Worm (Caenorhabditis elegans) whole organism, L4/young adult: ENCODE data around the gene sym-1.
A peak's percentile ranks its signal among the peaks of the same experiment; 100 is the strongest.

Source experiments
- dao-5 ChIP-seq: sonication (generic microtip); optimal IDR thresholded peaks from 2 replicates; lab custom pipeline; 2016; ENCODE audit warnings: missing genotype, missing genetic modification characterization, moderate library complexity, missing compliant biosample characterization
- him-1 ChIP-seq: sonication (generic microtip); optimal IDR thresholded peaks from 2 replicates; lab custom pipeline; 2016; ENCODE audit warnings: missing genotype, missing genetic modification reagents, missing genetic modification characterization, missing compliant biosample characterization

DNA sequence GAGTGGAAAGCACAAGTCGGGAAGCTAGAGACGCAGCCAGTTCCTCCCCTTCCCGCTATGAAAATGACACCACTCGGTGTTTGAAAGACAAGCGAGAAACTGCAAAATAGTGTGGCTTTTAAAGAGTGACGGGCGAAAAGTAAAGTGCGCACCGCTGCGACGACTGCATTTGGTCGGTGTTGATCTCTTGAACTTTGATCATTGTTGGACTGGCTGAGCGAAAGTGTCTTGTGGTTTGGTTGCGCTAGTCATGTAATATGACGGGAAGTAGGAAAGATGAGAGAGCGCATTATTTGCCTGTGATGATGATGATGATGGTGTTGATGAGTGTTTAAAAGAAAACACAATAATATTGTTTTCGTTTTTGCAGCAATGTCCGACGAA lies 21.1 kb upstream of the sym-1 start:
- peak; percentile 61 for TF ChIP-seq him-1
- TF ChIP-seq dao-5, result no peak
